Fruit fly (Drosophila melanogaster): ENCODE data around the gene CG16711.

- no peak for TF ChIP-seq psq (optimal IDR thresholded peaks at IDR 0.05)
- no peak for TF ChIP-seq EcR (GFP tag; optimal IDR thresholded peaks at IDR 0.05)
- TF ChIP-seq CG8478 (optimal IDR thresholded peaks at IDR 0.05), result no peak
- TF ChIP-seq usp (GFP tag; optimal IDR thresholded peaks at IDR 0.05), result no peak
Measured at dm6 chr3L:9718929-9719328, 14.8 kb downstream of the CG16711 start, which contains the start of the genes CG18178 and CG14174.

Data from whole organism.